Worm (Caenorhabditis elegans) whole organism, L4 larva: Measurements from ENCODE around the gene K02G10.5.

Source experiments
- ama-1 ChIP-seq: fragments of 150-350 bp; optimal IDR thresholded peaks from 2 replicates; lab custom pipeline; 2014; ENCODE audit warnings: inconsistent platforms, mixed read lengths
- ces-1 ChIP-seq: fragments of 150-350 bp; sonication (generic microtip); optimal IDR thresholded peaks from 4 replicates; lab custom pipeline; 2014; ENCODE audit warnings: missing biosample characterization, missing genetic modification reagents, missing genetic modification characterization
- fos-1 ChIP-seq: fragments of 150-350 bp; optimal IDR thresholded peaks from 2 replicates; lab custom pipeline; 2014; ENCODE audit warnings: missing biosample characterization, missing genetic modification characterization
- lin-13 ChIP-seq: fragments of 150-350 bp; optimal IDR thresholded peaks from 2 replicates; lab custom pipeline; 2014; ENCODE audit warnings: missing biosample characterization, missing genetic modification reagents, missing genetic modification characterization
- mes-2 ChIP-seq: sonication (generic microtip); optimal IDR thresholded peaks from 2 replicates; lab custom pipeline; 2016; ENCODE audit warnings: missing genotype, mild to moderate bottlenecking, missing genetic modification characterization, missing compliant biosample characterization; ENCODE audit not compliant: poor library complexity, severe bottlenecking
- skn-1 ChIP-seq: fragments of 150-350 bp; optimal IDR thresholded peaks from 2 replicates; lab custom pipeline; 2014; ENCODE audit warnings: missing biosample characterization, missing genetic modification characterization

- no peak for TF ChIP-seq skn-1 (tag; lab: Kevin White, UChicago)
- TF ChIP-seq ces-1 = no peak
- no peak for TF ChIP-seq mes-2
- no peak for TF ChIP-seq ama-1 (lab: Kevin White, UChicago)
- no peak for TF ChIP-seq fos-1
- no peak for TF ChIP-seq lin-13 (GFP tag; lab: Kevin White, UChicago)
These were observed 17.7 kb downstream of the K02G10.5 start, which contains the start of gene tmem-135 for ce11 chrX:4673165-4673756.
